Worm (Caenorhabditis elegans): ENCODE data around the gene best-24.

The best-24 gene

DNA sequence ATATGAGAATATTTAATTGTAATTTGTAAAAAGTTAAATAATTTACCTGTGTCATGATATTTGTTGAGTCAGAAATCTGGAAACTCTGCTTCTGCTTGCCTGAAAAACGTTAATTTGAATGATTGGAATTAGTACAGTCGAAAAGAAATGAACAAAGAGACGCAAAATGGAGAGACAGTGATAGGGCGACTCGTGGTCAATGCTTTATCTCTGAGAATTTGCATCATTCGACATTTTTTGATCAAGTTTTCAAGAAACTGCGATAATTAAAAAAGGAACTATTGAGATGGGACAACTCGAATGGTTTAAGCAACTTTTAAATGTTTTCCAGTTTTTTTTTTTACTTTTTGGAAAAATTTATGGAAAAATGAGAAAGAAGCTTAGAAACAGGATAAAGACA, 39.9 kb upstream of the best-24 start, which contains the start of gene cuc-1:
TSS of gene cuc-1 (minus strand) at position 101 of the 400 bp plus-strand sequence.
- TF ChIP-seq ceh-16 (tag; optimal IDR thresholded peaks at IDR 0.05) (no peak), ztf-4 (tag; optimal IDR thresholded peaks at IDR 0.05) (no peak), nhr-77 (tag; optimal IDR thresholded peaks at IDR 0.05) (no peak), F13H6.1 (tag; optimal IDR thresholded peaks at IDR 0.05) (no peak), C34F6.9 (tag; optimal IDR thresholded peaks at IDR 0.05) (no peak), fos-1 (tag; optimal IDR thresholded peaks at IDR 0.05) (peak; percentile 10)

DNA sequence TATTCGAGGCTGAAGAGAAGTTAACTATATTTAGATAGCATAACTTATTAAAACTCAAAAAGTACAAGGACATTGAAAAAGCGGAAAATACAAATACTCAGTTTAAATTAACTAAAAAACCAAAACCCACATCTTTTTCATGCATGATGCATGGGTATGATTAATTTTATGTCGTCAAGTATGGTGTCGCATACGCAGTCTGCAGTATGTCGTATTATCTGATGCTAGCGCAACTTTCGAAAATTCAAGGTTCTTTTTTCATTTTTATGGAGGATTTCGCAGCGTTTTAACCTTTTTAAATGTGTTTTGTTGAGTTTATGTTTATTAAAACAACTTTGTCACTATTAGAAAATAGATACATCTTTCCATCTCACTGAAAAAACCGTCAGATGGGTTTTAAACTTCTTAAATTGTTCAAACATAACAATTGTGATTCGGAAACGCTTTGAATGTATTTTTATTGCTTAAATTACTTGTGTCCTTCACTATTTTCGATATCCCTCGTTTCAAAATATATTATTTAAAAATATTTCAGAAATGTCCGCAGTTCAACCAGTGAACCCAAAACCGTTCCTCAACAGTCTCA, 39.2 kb upstream of the best-24 start, which contains the start of gene snr-5:
TSS of gene snr-5 (plus strand) at position 536 of the 586 bp plus-strand sequence.
- no peak for TF ChIP-seq blmp-1 (tag; optimal IDR thresholded peaks at IDR 0.05; ENCODE audit: insufficient read depth)
- peak in 1 of 2 experiments; percentile 59 for TF ChIP-seq lsy-2 (tag; optimal IDR thresholded peaks at IDR 0.05)
- no peak for TF ChIP-seq ztf-4 (tag; optimal IDR thresholded peaks at IDR 0.05)
- TF ChIP-seq C34F6.9 (tag; optimal IDR thresholded peaks at IDR 0.05) = peak; percentile 26
- TF ChIP-seq snpc-4 (tag; optimal IDR thresholded peaks at IDR 0.05) = no peak
- TF ChIP-seq lin-13 (GFP tag; optimal IDR thresholded peaks at IDR 0.05) = peak; percentile 27
- TF ChIP-seq nhr-129 (tag; optimal IDR thresholded peaks at IDR 0.05) = peak; percentile 25
- TF ChIP-seq elt-3 (tag; optimal IDR thresholded peaks at IDR 0.05) = no peak

DNA sequence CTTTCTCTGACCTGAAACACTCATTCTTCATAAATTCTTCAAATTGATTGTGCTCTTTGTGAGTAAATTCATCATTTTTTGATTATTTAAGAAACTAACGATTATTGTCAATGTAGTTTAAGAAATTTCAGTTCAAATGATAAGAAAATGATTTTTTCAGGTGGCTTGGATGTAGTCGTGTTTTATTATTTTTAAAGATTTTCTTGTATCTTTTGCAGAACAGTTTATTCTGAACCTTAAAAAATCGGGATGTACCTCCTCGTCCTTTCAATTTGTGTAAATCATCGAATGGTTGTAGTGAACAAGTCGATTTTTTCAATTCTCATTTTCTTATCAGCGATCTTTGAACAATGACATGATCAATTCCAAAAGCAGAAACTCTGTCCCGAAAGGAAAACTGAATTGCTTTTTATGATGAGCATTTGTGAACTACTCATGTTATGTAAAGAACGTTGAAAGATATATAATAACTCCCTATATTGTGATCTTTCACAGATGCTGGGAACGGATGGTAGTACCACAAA, 35.5 kb upstream of the best-24 start, which contains the start of gene slc-17.3:
TSS of gene slc-17.3 (minus strand) at position 51 of the 524 bp plus-strand sequence.
- TF ChIP-seq fos-1 (tag; optimal IDR thresholded peaks at IDR 0.05) (peak; percentile 27), ztf-1 (GFP tag; conservative IDR thresholded peaks at IDR 0.05) (no peak)

ce11 chrIII:7866189-7866588, 34.6 kb upstream of the best-24 start, which contains the start of gene cup-4:
Gene cup-4 (plus strand): TSS chrIII:7866489.
- TF ChIP-seq lsy-2 (tag; optimal IDR thresholded peaks at IDR 0.05) (no peak), aly-2 (tag; optimal IDR thresholded peaks at IDR 0.05) (no peak), zag-1 (tag; optimal IDR thresholded peaks at IDR 0.05) (no peak), ztf-11 (tag; optimal IDR thresholded peaks at IDR 0.05) (no peak), fos-1 (tag; optimal IDR thresholded peaks at IDR 0.05) (no peak), F13H6.1 (tag; optimal IDR thresholded peaks at IDR 0.05) (no peak), alr-1 (tag; optimal IDR thresholded peaks at IDR 0.05) (no peak), gmeb-1 (tag; optimal IDR thresholded peaks at IDR 0.05) (no peak), nhr-21 (tag; optimal IDR thresholded peaks at IDR 0.05) (no peak), peb-1 (tag; optimal IDR thresholded peaks at IDR 0.05) (no peak), ztf-4 (tag; optimal IDR thresholded peaks at IDR 0.05) (no peak), mdl-1 (tag; optimal IDR thresholded peaks at IDR 0.05) (no peak)

- TF ChIP-seq nhr-25 (tag; optimal IDR thresholded peaks at IDR 0.05) (peak; percentile 33), unc-39 (tag; optimal IDR thresholded peaks at IDR 0.05) (no peak), fos-1 (tag; optimal IDR thresholded peaks at IDR 0.05) (peak; percentile 27), sma-3 (GFP tag; optimal IDR thresholded peaks at IDR 0.05) (peak; percentile 72), nhr-129 (tag; optimal IDR thresholded peaks at IDR 0.05) (peak; percentile 3)
Observed at ce11 chrIII:7872776-7873175, 28.1 kb upstream of the best-24 start.

- TF ChIP-seq lin-11 (tag; optimal IDR thresholded peaks at IDR 0.05) (no peak), nhr-129 (tag; optimal IDR thresholded peaks at IDR 0.05) (no peak), sma-9 (GFP tag; optimal IDR thresholded peaks at IDR 0.05) (no peak), sma-9 (tag; optimal IDR thresholded peaks at IDR 0.05) (no peak), elt-3 (tag; optimal IDR thresholded peaks at IDR 0.05) (no peak), nhr-10 (tag; optimal IDR thresholded peaks at IDR 0.05) (no peak), mbf-1 (tag; optimal IDR thresholded peaks at IDR 0.05) (no peak), nhr-25 (tag; optimal IDR thresholded peaks at IDR 0.05) (no peak), Y55F3AM.14 (GFP tag; optimal IDR thresholded peaks at IDR 0.05) (no peak), lin-39 (tag; optimal IDR thresholded peaks at IDR 0.05) (no peak), R02D3.7 (tag; optimal IDR thresholded peaks at IDR 0.05) (no peak), mab-5 (tag; optimal IDR thresholded peaks at IDR 0.05) (no peak), ama-1 (optimal IDR thresholded peaks at IDR 0.05) (no peak), sem-4 (tag; optimal IDR thresholded peaks at IDR 0.05) (no peak), snpc-4 (tag; optimal IDR thresholded peaks at IDR 0.05) (no peak)
Observed at ce11 chrIII:7873481-7873880, 27.4 kb upstream of the best-24 start, which contains the start of gene tyr-1. Gene tyr-1 (plus strand): TSS chrIII:7873781.

All from whole organism, L2 larva.